Comparison of ENCODE assay signal across 4 fruit fly cellular contexts in the genomic region with DNA sequence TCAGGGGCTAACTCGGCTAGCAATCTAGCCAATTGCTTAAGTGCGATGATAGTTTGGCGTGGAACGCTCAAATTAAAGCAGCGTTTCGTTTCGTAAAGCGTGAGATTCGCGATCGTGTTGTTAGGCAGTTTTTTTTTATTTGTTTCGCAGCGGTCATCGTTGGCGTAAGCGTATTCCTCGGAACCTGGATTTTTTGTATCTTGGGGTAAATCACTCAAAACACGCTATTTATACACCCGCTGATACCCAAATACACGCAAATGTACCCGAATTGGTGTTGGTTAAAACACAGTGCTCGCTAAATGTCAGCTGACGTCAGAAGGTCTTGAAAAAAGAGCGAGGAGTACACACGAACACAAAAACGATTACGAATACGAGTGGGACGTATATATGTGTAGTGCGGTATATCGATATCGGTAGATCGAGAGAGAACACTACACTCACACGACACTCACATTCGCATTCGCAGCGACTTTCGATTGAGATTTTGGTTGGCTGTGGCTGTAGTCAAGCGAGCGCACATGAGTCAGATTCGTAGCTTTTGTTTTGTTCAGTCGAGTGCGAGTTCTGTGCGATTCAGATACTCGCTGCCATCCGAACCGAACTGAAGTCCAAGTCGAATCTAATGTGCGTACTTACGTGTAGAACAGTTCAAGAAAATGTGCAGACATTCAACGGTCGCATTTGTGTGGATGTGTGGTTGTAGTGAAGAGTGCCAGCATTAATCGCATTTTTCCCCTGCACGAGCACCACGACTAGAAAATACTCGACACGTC.
A peak's percentile ranks its signal among the peaks of the same experiment; 100 is the strongest.
TF ChIP-seq lines count a peak whose summit lies in the region.

No protein-coding gene starts in this region.

TF ChIP-seq in whole organism, adult, 20 proteins besides CTCF, POLR2A, EP300 and RAD21 (continued from another document):
- TF ChIP-seq cnc (optimal IDR thresholded peaks at IDR 0.05; lab: Kevin White, UChicago) (no peak), CG12768 (GFP tag; optimal IDR thresholded peaks at IDR 0.05; lab: Kevin White, UChicago) (peak; percentile 92), toe (GFP tag; optimal IDR thresholded peaks at IDR 0.05; lab: Kevin White, UChicago) (no peak), Mnt (GFP tag; optimal IDR thresholded peaks at IDR 0.05; lab: Kevin White, UChicago) (peak; percentile 87)

TF ChIP-seq in whole organism, embryonic, 481 proteins besides CTCF, POLR2A, EP300 and RAD21 (continued from another document and continues in another):
- TF ChIP-seq hkb (optimal IDR thresholded peaks at IDR 0.05; lab: Kevin White, UChicago) (no peak), hkb (GFP tag; IDR thresholded peaks at IDR 0.05; lab: Robert Waterston, UW) (no peak), oc (tag; optimal IDR thresholded peaks at IDR 0.05; lab: Kevin White, UChicago) (no peak), cad (GFP tag; optimal IDR thresholded peaks at IDR 0.05; lab: Kevin White, UChicago) (no peak), Six4 (GFP tag; optimal IDR thresholded peaks at IDR 0.05; lab: Kevin White, UChicago) (no peak), klu (GFP tag; IDR thresholded peaks at IDR 0.05; lab: Robert Waterston, UW) (no peak), tgo (GFP tag; IDR thresholded peaks at IDR 0.05; lab: Robert Waterston, UW) (no peak), Elba2 (GFP tag; optimal IDR thresholded peaks at IDR 0.05; lab: Kevin White, UChicago) (no peak), lov (optimal IDR thresholded peaks at IDR 0.05; lab: Kevin White, UChicago) (no peak), lov (GFP tag; IDR thresholded peaks at IDR 0.05; lab: Robert Waterston, UW) (no peak), CG8944 (GFP tag; optimal IDR thresholded peaks at IDR 0.05; lab: Kevin White, UChicago) (no peak), tll (GFP tag; optimal IDR thresholded peaks at IDR 0.05; lab: Kevin White, UChicago) (peak in 1 of 2 experiments; percentile 47), Blimp-1 (GFP tag; optimal IDR thresholded peaks at IDR 0.05; lab: Kevin White, UChicago) (peak; percentile 55), CG9876 (GFP tag; optimal IDR thresholded peaks at IDR 0.05; lab: Kevin White, UChicago) (no peak), BEAF-32 (GFP tag; optimal IDR thresholded peaks at IDR 0.05; lab: Kevin White, UChicago) (peak; percentile 46), MBD-R2 (GFP tag; IDR thresholded peaks at IDR 0.05; lab: Robert Waterston, UW) (no peak), CG3847 (GFP tag; IDR thresholded peaks at IDR 0.05; lab: Robert Waterston, UW) (no peak), br (optimal IDR thresholded peaks at IDR 0.05; lab: Kevin White, UChicago) (no peak), HmgZ (tag; optimal IDR thresholded peaks at IDR 0.05; lab: Kevin White, UChicago) (peak; percentile 75), dysf (GFP tag; IDR thresholded peaks at IDR 0.05; lab: Robert Waterston, UW) (no peak), ranshi (GFP tag; IDR thresholded peaks at IDR 0.05; lab: Robert Waterston, UW) (no peak), CG3995 (GFP tag; optimal IDR thresholded peaks at IDR 0.05; lab: Kevin White, UChicago) (peak; percentile 65), CG11560 (tag; IDR thresholded peaks at IDR 0.05; lab: Robert Waterston, UW) (no peak), Adf1 (GFP tag; IDR thresholded peaks at IDR 0.05; lab: Robert Waterston, UW) (no peak), wdn (GFP tag; IDR thresholded peaks at IDR 0.05; lab: Robert Waterston, UW) (no peak), da (GFP tag; optimal IDR thresholded peaks at IDR 0.05; lab: Kevin White, UChicago) (no peak), Rx (GFP tag; IDR thresholded peaks at IDR 0.05; lab: Robert Waterston, UW) (no peak), Sin3A (optimal IDR thresholded peaks at IDR 0.05; lab: Kevin White, UChicago) (no peak), CG16779 (GFP tag; IDR thresholded peaks at IDR 0.05; lab: Robert Waterston, UW) (no peak), crol (GFP tag; IDR thresholded peaks at IDR 0.05; lab: Robert Waterston, UW) (no peak), lmd (GFP tag; IDR thresholded peaks at IDR 0.05; lab: Robert Waterston, UW) (no peak), vnd (GFP tag; IDR thresholded peaks at IDR 0.05; lab: Robert Waterston, UW; ENCODE audit: partially characterized antibody) (no peak), sob (GFP tag; IDR thresholded peaks at IDR 0.05; lab: Robert Waterston, UW) (no peak), fu2 (GFP tag; optimal IDR thresholded peaks at IDR 0.05; lab: Kevin White, UChicago) (no peak), H15 (GFP tag; IDR thresholded peaks at IDR 0.05; lab: Robert Waterston, UW) (no peak), CG9817 (tag; optimal IDR thresholded peaks at IDR 0.05; lab: Kevin White, UChicago) (no peak), HmgD (GFP tag; optimal IDR thresholded peaks at IDR 0.05; lab: Kevin White, UChicago) (peak; percentile 10), BtbVII (GFP tag; optimal IDR thresholded peaks at IDR 0.05; lab: Kevin White, UChicago) (peak; percentile 61), Fer2 (tag; optimal IDR thresholded peaks at IDR 0.05; lab: Kevin White, UChicago) (peak; percentile 14), row (GFP tag; IDR thresholded peaks at IDR 0.05; lab: Robert Waterston, UW) (no peak), gce (GFP tag; IDR thresholded peaks at IDR 0.05; lab: Robert Waterston, UW) (no peak), dan (GFP tag; IDR thresholded peaks at IDR 0.05; lab: Robert Waterston, UW) (no peak), pho (GFP tag; optimal IDR thresholded peaks at IDR 0.05; lab: Kevin White, UChicago) (no peak)

TF ChIP-seq in whole organism, prepupa, 60 proteins besides CTCF, POLR2A, EP300 and RAD21 (continued from another document):
- TF ChIP-seq CG4318 (GFP tag; optimal IDR thresholded peaks at IDR 0.05; lab: Kevin White, UChicago) (no peak), spab (GFP tag; optimal IDR thresholded peaks at IDR 0.05; lab: Kevin White, UChicago) (peak; percentile 34), CG8319 (GFP tag; optimal IDR thresholded peaks at IDR 0.05; lab: Kevin White, UChicago) (no peak), dsx (GFP tag; optimal IDR thresholded peaks at IDR 0.05; lab: Kevin White, UChicago; ENCODE audit: poor library complexity, severe bottlenecking) (peak; percentile 8), CG32006 (GFP tag; optimal IDR thresholded peaks at IDR 0.05; lab: Kevin White, UChicago) (no peak), Gug (GFP tag; IDR thresholded peaks at IDR 0.05; lab: Robert Waterston, UW) (no peak), CG34406 (GFP tag; optimal IDR thresholded peaks at IDR 0.05; lab: Kevin White, UChicago) (no peak), achi (GFP tag; optimal IDR thresholded peaks at IDR 0.05; lab: Kevin White, UChicago) (no peak), Eip75B (GFP tag; optimal IDR thresholded peaks at IDR 0.05; lab: Kevin White, UChicago) (peak; percentile 16), vri (GFP tag; optimal IDR thresholded peaks at IDR 0.05; lab: Kevin White, UChicago) (peak; percentile 77), Ets96B (tag; optimal IDR thresholded peaks at IDR 0.05; lab: Kevin White, UChicago) (peak; percentile 14), CG15336 (GFP tag; IDR thresholded peaks at IDR 0.05; lab: Robert Waterston, UW) (no peak), CG10631 (GFP tag; optimal IDR thresholded peaks at IDR 0.05; lab: Kevin White, UChicago) (no peak), fd85E (GFP tag; optimal IDR thresholded peaks at IDR 0.05; lab: Kevin White, UChicago) (peak; percentile 79), Eip93F (GFP tag; optimal IDR thresholded peaks at IDR 0.05; lab: Kevin White, UChicago) (peak; percentile 80), CG8119 (GFP tag; IDR thresholded peaks at IDR 0.05; lab: Robert Waterston, UW) (no peak), salr (GFP tag; optimal IDR thresholded peaks at IDR 0.05; lab: Kevin White, UChicago) (no peak), CG11294 (GFP tag; IDR thresholded peaks at IDR 0.05; lab: Robert Waterston, UW) (no peak), CG3032 (tag; optimal IDR thresholded peaks at IDR 0.05; lab: Kevin White, UChicago) (no peak), CG1621 (tag; optimal IDR thresholded peaks at IDR 0.05; lab: Kevin White, UChicago) (peak; percentile 42), CG6163 (GFP tag; IDR thresholded peaks at IDR 0.05; lab: Robert Waterston, UW) (no peak), CG11762 (GFP tag; optimal IDR thresholded peaks at IDR 0.05; lab: Kevin White, UChicago; ENCODE audit: insufficient read depth) (no peak), lz (GFP tag; optimal IDR thresholded peaks at IDR 0.05; lab: Kevin White, UChicago) (no peak), dac (GFP tag; optimal IDR thresholded peaks at IDR 0.05; lab: Kevin White, UChicago) (no peak), CG9139 (GFP tag; optimal IDR thresholded peaks at IDR 0.05; lab: Kevin White, UChicago) (no peak), net (GFP tag; optimal IDR thresholded peaks at IDR 0.05; lab: Kevin White, UChicago) (no peak), esn (GFP tag; optimal IDR thresholded peaks at IDR 0.05; lab: Kevin White, UChicago) (peak; percentile 42), cyc (GFP tag; optimal IDR thresholded peaks at IDR 0.05; lab: Kevin White, UChicago) (no peak), svp (GFP tag; lab: Kevin White, UChicago) (no peak), Eip78C (GFP tag; lab: Kevin White, UChicago) (peak; percentile 89), Sox14 (GFP tag; optimal IDR thresholded peaks at IDR 0.05; lab: Kevin White, UChicago) (peak; percentile 47), CG10669 (GFP tag; optimal IDR thresholded peaks at IDR 0.05; lab: Kevin White, UChicago) (no peak), CG6854 (GFP tag; optimal IDR thresholded peaks at IDR 0.05; lab: Kevin White, UChicago) (peak; percentile 66), fd59A (GFP tag; optimal IDR thresholded peaks at IDR 0.05; lab: Kevin White, UChicago) (no peak), fkh (GFP tag; optimal IDR thresholded peaks at IDR 0.05; lab: Kevin White, UChicago) (peak; percentile 35), CG3919 (GFP tag; optimal IDR thresholded peaks at IDR 0.05; lab: Kevin White, UChicago) (peak; percentile 31), Sox102F (GFP tag; optimal IDR thresholded peaks at IDR 0.05; lab: Kevin White, UChicago) (peak; percentile 37), Ets21C (GFP tag; optimal IDR thresholded peaks at IDR 0.05; lab: Kevin White, UChicago) (no peak), CG16779 (tag; optimal IDR thresholded peaks at IDR 0.05; lab: Kevin White, UChicago) (no peak), CG7368 (GFP tag; optimal IDR thresholded peaks at IDR 0.05; lab: Kevin White, UChicago) (peak; percentile 5)

TF ChIP-seq in whole organism, wandering third instar larva, 38 proteins besides CTCF, POLR2A, EP300 and RAD21 (continued from another document):
- peak; percentile 61 for TF ChIP-seq rgr (GFP tag; optimal IDR thresholded peaks at IDR 0.05; lab: Kevin White, UChicago)
- peak; percentile 47 for TF ChIP-seq Hr83 (GFP tag; optimal IDR thresholded peaks at IDR 0.05; lab: Kevin White, UChicago; ENCODE audit: poor library complexity, severe bottlenecking)
- peak; percentile 61 for TF ChIP-seq jim (GFP tag; optimal IDR thresholded peaks at IDR 0.05; lab: Kevin White, UChicago)
- TF ChIP-seq Myc (optimal IDR thresholded peaks at IDR 0.05; lab: Kevin White, UChicago) = no peak
- peak; percentile 80 for TF ChIP-seq Rel (GFP tag; optimal IDR thresholded peaks at IDR 0.05; lab: Kevin White, UChicago)
- peak; percentile 97 for TF ChIP-seq Rel (tag; optimal IDR thresholded peaks at IDR 0.05; lab: Kevin White, UChicago)
- TF ChIP-seq tai (GFP tag; optimal IDR thresholded peaks at IDR 0.05; lab: Kevin White, UChicago) = peak; percentile 75
- peak; percentile 88 for TF ChIP-seq brk (GFP tag; optimal IDR thresholded peaks at IDR 0.05; lab: Kevin White, UChicago)
- TF ChIP-seq ey (GFP tag; optimal IDR thresholded peaks at IDR 0.05; lab: Kevin White, UChicago) = peak; percentile 40
- TF ChIP-seq dmrt93B (GFP tag; optimal IDR thresholded peaks at IDR 0.05; lab: Kevin White, UChicago) = no peak
- TF ChIP-seq Hnf4 (GFP tag; optimal IDR thresholded peaks at IDR 0.05; lab: Kevin White, UChicago) = peak; percentile 55
- TF ChIP-seq Sp1 (GFP tag; optimal IDR thresholded peaks at IDR 0.05; lab: Kevin White, UChicago) = peak; percentile 50
- TF ChIP-seq Abd-B (GFP tag; optimal IDR thresholded peaks at IDR 0.05; lab: Kevin White, UChicago) = no peak
TF ChIP-seq in whole organism, wandering third instar larva: peak in this region for 23.
